Worm (Caenorhabditis elegans) whole organism, young adult: ENCODE data around the gene pcn-1.

Source experiments
- B0336.3 ChIP-seq: fragments of 200-800 bp; sonication (Bioruptor generic); IDR thresholded peaks from 2 replicates; pipeline ENCODE4 v1.3.6; 2022; ENCODE audit warnings: missing genetic modification characterization, missing compliant biosample characterization
- C06A6.2 ChIP-seq: fragments of 200-800 bp; sonication (Bioruptor generic); conservative IDR thresholded peaks from 2 replicates; pipeline ENCODE4 v1.3.6; 2022; ENCODE audit warnings: missing genetic modification characterization, missing compliant biosample characterization
- F23B12.7 ChIP-seq: sonication (generic microtip); optimal IDR thresholded peaks from 2 replicates; lab custom pipeline; 2017; ENCODE audit warnings: missing genetic modification characterization, mild to moderate bottlenecking, missing compliant biosample characterization, antibody characterized with exemption, moderate library complexity; ENCODE audit not compliant: insufficient read depth
- F37B4.10 ChIP-seq: fragments of 200-800 bp; sonication (Bioruptor generic); IDR thresholded peaks from 2 replicates; pipeline ENCODE4 v1.3.6; 2022; ENCODE audit warnings: missing genetic modification characterization, missing compliant biosample characterization
- F55B11.4 ChIP-seq: sonication (generic microtip); optimal IDR thresholded peaks from 2 replicates; lab custom pipeline; 2016; ENCODE audit warnings: missing compliant biosample characterization, missing genetic modification characterization, borderline replicate concordance; ENCODE audit not compliant: insufficient read depth
- K11D2.4 ChIP-seq: fragments of 200-800 bp; sonication (Bioruptor generic); IDR thresholded peaks from 2 replicates; pipeline ENCODE4 v1.3.6; 2022; ENCODE audit warnings: missing genetic modification reagents, missing genetic modification characterization, missing compliant biosample characterization
- K12H6.12 ChIP-seq: fragments of 200-800 bp; sonication (Bioruptor generic); optimal IDR thresholded peaks from 2 replicates; lab custom pipeline; 2018; ENCODE audit warnings: mild to moderate bottlenecking, missing genetic modification characterization, missing compliant biosample characterization
- Y95B8A.8 ChIP-seq: fragments of 200-800 bp; sonication (Bioruptor generic); IDR thresholded peaks from 2 replicates; pipeline ENCODE4 v1.3.6; 2022; ENCODE audit warnings: missing genetic modification reagents, missing genetic modification characterization, missing compliant biosample characterization
- atf-7 ChIP-seq: sonication (generic microtip); optimal IDR thresholded peaks from 2 replicates; lab custom pipeline; 2017; ENCODE audit warnings: mild to moderate bottlenecking, missing genetic modification characterization, missing compliant biosample characterization
- athp-1 ChIP-seq: sonication (generic microtip); optimal IDR thresholded peaks from 2 replicates; lab custom pipeline; 2017; ENCODE audit warnings: mild to moderate bottlenecking, missing genetic modification characterization, missing compliant biosample characterization
- attf-3 ChIP-seq: fragments of 200-800 bp; sonication (Bioruptor generic); conservative IDR thresholded peaks from 2 replicates; pipeline ENCODE4 v1.3.6; 2022; ENCODE audit warnings: missing genetic modification reagents, missing genetic modification characterization, missing compliant biosample characterization
- attf-5 ChIP-seq: fragments of 200-800 bp; sonication (Bioruptor generic); optimal IDR thresholded peaks from 2 replicates; lab custom pipeline; 2018; ENCODE audit warnings: mild to moderate bottlenecking, missing genetic modification characterization, missing compliant biosample characterization
- cebp-1 ChIP-seq, 2 experiments: fragments of 200-800 bp in 1 of 2; sonication (Bioruptor generic) in 1 of 2; sonication (generic microtip) in 1 of 2; IDR thresholded peaks in 1 of 2; optimal IDR thresholded peaks in 1 of 2; 2 replicates each; pipeline versions ENCODE4 v1.3.6 to Lab custom; 2017 to 2022; ENCODE audit warnings: missing compliant biosample characterization in 2 of 2, missing genetic modification characterization in 2 of 2, mild to moderate bottlenecking in 1 of 2, missing genetic modification reagents in 1 of 2, moderate library complexity in 1 of 2
- ceh-27 ChIP-seq: fragments of 200-800 bp; sonication (Bioruptor generic); optimal IDR thresholded peaks from 2 replicates; lab custom pipeline; 2018; ENCODE audit warnings: mild to moderate bottlenecking, missing genetic modification characterization, moderate library complexity, missing compliant biosample characterization
- ceh-58 ChIP-seq: fragments of 200-800 bp; sonication (Bioruptor generic); IDR thresholded peaks from 2 replicates; pipeline ENCODE4 v1.3.6; 2022; ENCODE audit warnings: missing genetic modification characterization, missing compliant biosample characterization
- chd-7 ChIP-seq: sonication (generic microtip); optimal IDR thresholded peaks from 2 replicates; lab custom pipeline; 2016; ENCODE audit warnings: mild to moderate bottlenecking, missing genetic modification characterization, moderate library complexity, missing compliant biosample characterization
- dox-1 ChIP-seq: fragments of 200-800 bp; sonication (Bioruptor generic); IDR thresholded peaks from 2 replicates; pipeline ENCODE4 v1.3.6; 2022; ENCODE audit warnings: missing genetic modification reagents, missing genetic modification characterization, missing compliant biosample characterization
- efl-1 ChIP-seq: fragments of 150-350 bp; optimal IDR thresholded peaks from 2 replicates; lab custom pipeline; 2014; ENCODE audit warnings: missing biosample characterization, missing genetic modification reagents, missing genetic modification characterization
- egl-44 ChIP-seq: fragments of 200-800 bp; sonication (Bioruptor generic); IDR thresholded peaks from 2 replicates; pipeline ENCODE4 v1.3.6; 2022; ENCODE audit warnings: missing genetic modification reagents, missing genetic modification characterization, missing compliant biosample characterization
- egrh-3 ChIP-seq: fragments of 200-800 bp; sonication (Bioruptor generic); IDR thresholded peaks from 2 replicates; pipeline ENCODE4 v1.3.6; 2022; ENCODE audit warnings: missing genetic modification reagents, missing genetic modification characterization, missing compliant biosample characterization
- hmg-1.2 ChIP-seq: fragments of 200-800 bp; sonication (Bioruptor generic); IDR thresholded peaks from 2 replicates; pipeline ENCODE4 v1.3.6; 2022; ENCODE audit warnings: missing genetic modification reagents, missing genetic modification characterization, missing compliant biosample characterization
- let-526 ChIP-seq: fragments of 200-800 bp; sonication (Bioruptor generic); IDR thresholded peaks from 2 replicates; pipeline ENCODE4 v1.3.6; 2022; ENCODE audit warnings: missing genetic modification reagents, missing genetic modification characterization, missing compliant biosample characterization
- let-607 ChIP-seq, 2 experiments: fragments of 200-800 bp in 1 of 2; sonication (Bioruptor generic) in 1 of 2; sonication (generic microtip) in 1 of 2; optimal IDR thresholded peaks; 2 replicates each; lab custom pipeline; 2016 to 2018; ENCODE audit warnings: mild to moderate bottlenecking in 2 of 2, missing compliant biosample characterization in 2 of 2, missing genetic modification characterization in 2 of 2, moderate library complexity in 2 of 2, missing genotype in 1 of 2
- lin-26 ChIP-seq: fragments of 200-800 bp; sonication (Bioruptor generic); IDR thresholded peaks from 2 replicates; pipeline ENCODE4 v1.3.6; 2022; ENCODE audit warnings: missing genetic modification reagents, missing genetic modification characterization, missing compliant biosample characterization
- lin-35 ChIP-seq, 3 experiments: fragments of 150-350 bp in 2 of 3; sonication (generic microtip) in 1 of 3; optimal IDR thresholded peaks; 2 replicates each; lab custom pipeline; 2014 to 2018; ENCODE audit warnings: missing biosample characterization in 3 of 3, missing genetic modification characterization in 3 of 3, missing genetic modification reagents in 3 of 3
- lin-40 ChIP-seq: sonication (generic microtip); optimal IDR thresholded peaks from 2 replicates; lab custom pipeline; 2016; ENCODE audit warnings: missing genetic modification characterization, mild to moderate bottlenecking, missing compliant biosample characterization, missing genotype, missing genetic modification reagents
- lin-54 ChIP-seq: fragments of 200-800 bp; sonication (Bioruptor generic); optimal IDR thresholded peaks from 2 replicates; lab custom pipeline; 2018; ENCODE audit warnings: mild to moderate bottlenecking, missing genetic modification characterization, missing compliant biosample characterization
- mcd-1 ChIP-seq: fragments of 200-800 bp; sonication (Bioruptor generic); IDR thresholded peaks from 2 replicates; pipeline ENCODE4 v1.3.6; 2022; ENCODE audit warnings: missing genetic modification reagents, missing genetic modification characterization, missing compliant biosample characterization
- mel-28 ChIP-seq: sonication (generic microtip); optimal IDR thresholded peaks from 2 replicates; lab custom pipeline; 2016; ENCODE audit warnings: borderline replicate concordance, mild to moderate bottlenecking, missing genetic modification characterization, missing compliant biosample characterization
- nfyb-1 ChIP-seq: fragments of 200-800 bp; sonication (Bioruptor generic); IDR thresholded peaks from 2 replicates; pipeline ENCODE4 v1.3.6; 2022; ENCODE audit warnings: missing genetic modification reagents, missing genetic modification characterization, missing compliant biosample characterization
- nhr-120 ChIP-seq: fragments of 200-800 bp; sonication (Bioruptor generic); IDR thresholded peaks from 2 replicates; pipeline ENCODE4 v1.3.6; 2022; ENCODE audit warnings: missing genetic modification characterization, missing compliant biosample characterization
- pha-4 ChIP-seq: fragments of 150-350 bp; sonication (generic microtip); optimal IDR thresholded peaks from 2 replicates; lab custom pipeline; 2014; ENCODE audit warnings: missing biosample characterization, missing genetic modification reagents, missing genetic modification characterization
- repo-1 ChIP-seq: sonication (generic microtip); optimal IDR thresholded peaks from 2 replicates; lab custom pipeline; 2017; ENCODE audit warnings: mild to moderate bottlenecking, missing genetic modification characterization, missing compliant biosample characterization
- snpc-4 ChIP-seq, 5 experiments: fragments of 150-350 bp in 1 of 5; sonication (generic microtip) in 4 of 5; optimal IDR thresholded peaks; 2 replicates each; lab custom pipeline; 2014 to 2018; ENCODE audit warnings: missing genetic modification characterization in 5 of 5, missing biosample characterization in 3 of 5, antibody characterized with exemption in 2 of 5, mild to moderate bottlenecking in 2 of 5, missing compliant biosample characterization in 2 of 5, missing genotype in 2 of 5, moderate library complexity in 2 of 5, missing genetic modification reagents in 1 of 5
- somi-1 ChIP-seq: fragments of 200-800 bp; sonication (Bioruptor generic); optimal IDR thresholded peaks from 2 replicates; lab custom pipeline; 2018; ENCODE audit warnings: mild to moderate bottlenecking, missing genetic modification characterization, missing compliant biosample characterization
- tbp1 ChIP-seq: fragments of 200-800 bp; sonication (Bioruptor generic); optimal IDR thresholded peaks from 2 replicates; lab custom pipeline; 2018; ENCODE audit warnings: mild to moderate bottlenecking, missing genetic modification characterization, missing compliant biosample characterization
- tlf-1 ChIP-seq: fragments of 200-800 bp; sonication (Bioruptor generic); optimal IDR thresholded peaks from 2 replicates; lab custom pipeline; 2018; ENCODE audit warnings: mild to moderate bottlenecking, missing genetic modification characterization, missing compliant biosample characterization
- unc-62 ChIP-seq: fragments of 150-350 bp; optimal IDR thresholded peaks from 2 replicates; lab custom pipeline; 2014; ENCODE audit warnings: missing biosample characterization, missing genetic modification reagents, missing genetic modification characterization
- zfh-2 ChIP-seq: fragments of 200-800 bp; sonication (Bioruptor generic); conservative IDR thresholded peaks from 2 replicates; pipeline ENCODE4 v1.3.6; 2022; ENCODE audit warnings: missing genetic modification reagents, missing genetic modification characterization, missing compliant biosample characterization
- ztf-22 ChIP-seq: fragments of 200-800 bp; sonication (Bioruptor generic); optimal IDR thresholded peaks from 2 replicates; lab custom pipeline; 2018; ENCODE audit warnings: mild to moderate bottlenecking, missing genetic modification characterization, moderate library complexity, missing compliant biosample characterization
- ztf-25 ChIP-seq: fragments of 200-800 bp; sonication (Bioruptor generic); IDR thresholded peaks from 2 replicates; pipeline ENCODE4 v1.3.6; 2022; ENCODE audit warnings: missing genetic modification reagents, missing genetic modification characterization, missing compliant biosample characterization
- ztf-3 ChIP-seq: fragments of 200-800 bp; sonication (Bioruptor generic); optimal IDR thresholded peaks from 2 replicates; lab custom pipeline; 2018; ENCODE audit warnings: mild to moderate bottlenecking, missing genetic modification characterization, missing compliant biosample characterization

Gene pcn-1

DNA sequence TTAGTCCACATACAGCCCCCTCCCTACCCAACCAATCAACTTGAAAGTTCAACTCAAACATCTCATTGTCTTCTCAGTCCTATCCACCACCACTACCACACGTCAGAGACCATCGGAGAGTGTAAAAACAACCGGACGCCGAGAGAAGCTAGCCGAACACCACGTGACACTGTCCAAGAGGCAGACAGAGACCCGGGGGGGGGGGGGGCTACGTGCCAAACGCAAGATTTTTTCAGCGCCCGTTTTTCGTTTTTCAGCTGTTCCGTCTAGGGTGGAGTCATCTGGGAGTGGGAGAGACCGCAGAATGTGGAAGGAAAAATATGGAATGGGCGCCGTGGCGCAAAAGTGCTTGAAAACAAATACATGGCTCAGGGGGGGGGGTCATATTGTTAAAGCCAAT, 23.3 kb downstream of the pcn-1 start:
- TF ChIP-seq chd-7 (tag; lab: Kevin White, UChicago) (peak; percentile 75), somi-1 (GFP tag; lab: Kevin White, UChicago) (peak; percentile 72), K12H6.12 (tag; lab: Kevin White, UChicago) (peak; percentile 81), atf-7 (tag; lab: Kevin White, UChicago) (no peak), mcd-1 (GFP tag; lab: Robert Waterston, UW) (peak; percentile 53; the same call in 1 of the 2 replicates), repo-1 (tag; lab: Kevin White, UChicago) (no peak), nfyb-1 (GFP tag; lab: Robert Waterston, UW) (0 out of 2 replicates have a peak, but pooled peaks have one; percentile 57), ztf-3 (GFP tag; lab: Kevin White, UChicago) (peak; percentile 31), F37B4.10 (GFP tag; lab: Robert Waterston, UW) (0 out of 2 replicates have a peak, but pooled peaks have one; percentile 9), attf-5 (GFP tag; lab: Kevin White, UChicago) (peak; percentile 50), dox-1 (GFP tag; lab: Robert Waterston, UW) (0 out of 2 replicates have a peak, but pooled peaks have one; percentile 34), ztf-22 (GFP tag; lab: Kevin White, UChicago) (peak; percentile 39), snpc-4 (GFP tag; optimal IDR thresholded peaks at IDR 0.05; lab: Kevin White, UChicago) (no peak), snpc-4 (tag; optimal IDR thresholded peaks at IDR 0.05; lab: Kevin White, UChicago) (peak in 1 of 4 experiments; percentile 10), ceh-27 (GFP tag; lab: Kevin White, UChicago) (peak; percentile 77), zfh-2 (GFP tag; lab: Robert Waterston, UW) (peak; percentile 94), K11D2.4 (GFP tag; lab: Robert Waterston, UW) (peak; percentile 32; the same call in 1 of the 2 replicates), C06A6.2 (GFP tag; lab: Robert Waterston, UW) (0 out of 2 replicates have a peak, but pooled peaks have one; percentile 37), cebp-1 (GFP tag; IDR thresholded peaks at IDR 0.05; lab: Robert Waterston, UW) (no peak), cebp-1 (tag; optimal IDR thresholded peaks at IDR 0.05; lab: Kevin White, UChicago) (peak; percentile 68), attf-3 (no peak), hmg-1.2 (peak; percentile 25; the same call in 1 of the 2 replicates), lin-54 (GFP tag; lab: Kevin White, UChicago) (peak; percentile 12), tbp1 (GFP tag; lab: Kevin White, UChicago) (peak; percentile 12), nhr-120 (GFP tag; lab: Robert Waterston, UW) (no peak), pha-4 (tag; lab: Kevin White, UChicago) (no peak), lin-26 (GFP tag; lab: Robert Waterston, UW) (0 out of 2 replicates have a peak, but pooled peaks have one; percentile 25), lin-40 (tag; lab: Kevin White, UChicago) (peak; percentile 46), egrh-3 (GFP tag; lab: Robert Waterston, UW) (peak; percentile 77), ztf-25 (no peak), egl-44 (GFP tag; lab: Robert Waterston, UW) (0 out of 2 replicates have a peak, but pooled peaks have one; percentile 29), lin-35 (GFP tag; optimal IDR thresholded peaks at IDR 0.05; lab: Kevin White, UChicago) (peak in 1 of 3 experiments; percentile 16), B0336.3 (0 out of 2 replicates have a peak, but pooled peaks have one; percentile 32)

DNA sequence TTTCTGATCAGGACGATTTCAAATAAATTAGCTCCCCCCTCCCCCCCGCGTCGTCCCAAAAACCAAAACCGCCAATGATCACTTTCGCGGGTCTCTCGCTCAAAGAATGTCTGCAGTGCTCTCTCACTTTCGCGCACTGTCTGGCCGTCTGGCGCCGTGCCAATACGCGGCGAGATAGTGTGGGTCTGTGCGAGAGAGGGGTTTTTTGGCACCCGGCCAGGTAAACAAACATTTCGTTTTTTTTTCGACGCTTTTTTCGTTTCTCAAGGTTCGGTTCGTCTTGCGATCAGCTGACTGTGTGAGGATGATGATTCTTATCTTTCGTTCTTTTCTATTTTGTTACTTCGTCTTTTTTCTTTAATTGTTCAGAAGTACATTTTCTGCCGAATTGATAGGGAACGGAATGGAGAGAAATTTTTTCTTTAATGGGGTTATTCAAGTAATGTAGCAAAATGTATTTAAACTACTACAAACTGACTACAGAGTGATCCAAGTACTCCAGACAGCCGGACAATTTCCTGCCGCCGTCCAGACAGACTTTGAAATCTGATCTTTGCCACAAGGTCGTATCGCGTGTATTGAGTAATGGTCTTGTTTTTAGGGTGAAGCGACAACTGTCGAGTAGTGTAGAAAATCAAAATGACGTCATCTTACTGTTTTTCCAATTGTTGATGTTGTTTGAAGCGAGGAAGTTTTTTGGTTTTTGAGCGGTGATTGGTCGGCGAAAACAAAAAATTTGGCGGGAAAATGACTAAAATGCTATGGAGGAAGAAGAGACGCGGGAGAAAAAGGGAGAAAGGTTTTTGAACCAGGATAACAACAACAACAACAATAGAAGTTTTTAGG, 24.9 kb downstream of the pcn-1 start:
- peak; percentile 77 for TF ChIP-seq lin-40 (tag; lab: Kevin White, UChicago)
- TF ChIP-seq F23B12.7 (tag; lab: Kevin White, UChicago): peak; percentile 66
- TF ChIP-seq B0336.3: peak; percentile 48; the same call in 1 of the 2 replicates
- TF ChIP-seq ceh-58 (GFP tag; lab: Robert Waterston, UW): no peak
- TF ChIP-seq athp-1 (tag; lab: Kevin White, UChicago): no peak
- peak; percentile 26 for TF ChIP-seq tlf-1
- peak; percentile 76 for TF ChIP-seq egrh-3 (GFP tag; lab: Robert Waterston, UW)
- TF ChIP-seq Y95B8A.8: peak; percentile 75
- 0 out of 2 replicates have a peak, but pooled peaks have one; percentile 11 for TF ChIP-seq attf-3
- no peak for TF ChIP-seq let-526 (GFP tag; lab: Robert Waterston, UW)
- TF ChIP-seq efl-1 (GFP tag; lab: Kevin White, UChicago): peak; percentile 11
- no peak for TF ChIP-seq unc-62
- TF ChIP-seq K12H6.12 (tag; lab: Kevin White, UChicago): peak; percentile 51
- peak; percentile 92 for TF ChIP-seq K11D2.4 (GFP tag; lab: Robert Waterston, UW)
- TF ChIP-seq mcd-1 (GFP tag; lab: Robert Waterston, UW): peak; percentile 46
- TF ChIP-seq pha-4 (tag; lab: Kevin White, UChicago): peak; percentile 46
- TF ChIP-seq mel-28 (tag; lab: Kevin White, UChicago): no peak
- TF ChIP-seq F55B11.4 (tag; lab: Kevin White, UChicago): no peak
- peak in 1 of 2 experiments; percentile 5 for TF ChIP-seq let-607 (tag; optimal IDR thresholded peaks at IDR 0.05; lab: Kevin White, UChicago)
